Worm (Caenorhabditis elegans): ENCODE measurements around the gene lgc-9.

Gene lgc-9

DNA sequence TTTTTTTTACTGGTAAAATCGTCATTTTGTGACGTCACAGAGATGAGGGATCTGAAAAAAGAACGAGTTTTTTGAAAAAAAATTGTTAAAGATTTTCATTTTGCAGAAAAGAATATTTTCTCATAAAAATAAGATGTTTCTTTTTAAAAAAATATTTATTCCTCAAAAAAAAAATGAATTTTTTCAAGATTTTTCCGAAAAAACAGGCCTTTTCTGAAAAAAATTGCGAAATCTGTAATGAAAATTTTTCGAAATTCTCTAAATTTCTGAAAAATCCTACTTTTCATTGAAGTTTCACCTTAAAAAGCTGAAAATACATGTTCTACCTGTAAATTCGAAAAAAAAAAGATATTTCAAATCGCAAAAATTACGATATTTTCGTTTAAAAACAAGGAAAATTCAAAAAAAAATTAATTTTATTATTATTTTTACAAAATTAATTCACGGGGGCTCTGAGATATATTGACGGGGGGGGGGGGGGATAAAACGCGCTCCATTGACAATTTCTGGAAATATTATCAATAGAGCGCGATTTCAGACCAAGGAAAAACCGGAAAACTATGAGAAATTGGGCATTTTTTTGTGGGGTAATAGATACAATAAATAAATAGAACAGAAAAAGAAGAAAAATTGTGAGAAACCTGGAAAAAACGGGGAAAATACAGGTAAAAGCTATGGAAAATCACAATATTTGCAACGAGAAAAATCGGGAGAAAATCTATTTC, 37.2 kb upstream of the lgc-9 start, which contains the start of gene otub-4:
TSS of gene otub-4 (minus strand) at position 51 of the 725 bp plus-strand sequence.
- TF ChIP-seq egl-27 (tag; optimal IDR thresholded peaks at IDR 0.05) (no peak), ceh-44 (GFP tag; IDR thresholded peaks at IDR 0.05) (no peak), lin-38 (GFP tag; IDR thresholded peaks at IDR 0.05) (peak; percentile 66)

DNA sequence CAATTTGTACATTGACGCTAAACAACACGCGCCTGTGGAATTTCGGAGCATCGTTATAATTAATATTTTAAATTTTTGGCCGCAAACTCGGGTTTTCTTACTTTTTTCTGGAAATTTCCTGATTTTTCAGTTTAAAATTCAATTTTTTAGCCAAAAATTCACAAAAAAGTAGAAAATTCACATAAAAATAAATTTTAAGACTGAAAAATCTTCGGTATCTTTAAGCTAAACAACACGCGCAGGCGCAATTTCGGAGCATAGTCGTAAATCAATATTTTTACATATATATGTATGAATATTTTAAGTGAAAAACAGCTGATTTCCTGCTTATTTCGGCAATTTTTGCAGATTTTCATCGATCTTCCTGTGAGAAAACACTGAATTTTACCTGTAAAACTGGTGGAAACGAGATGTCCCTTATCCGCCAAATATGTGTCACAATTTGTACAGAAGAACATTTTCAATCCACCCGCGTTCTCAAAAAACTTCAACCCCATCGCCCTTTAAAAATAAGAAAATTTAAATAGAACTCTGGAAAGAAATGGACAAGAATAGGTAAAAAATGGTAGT, 33.1 kb upstream of the lgc-9 start, which contains the start of gene B0546.3:
TSS of gene B0546.3 (minus strand) at position 504 of the 570 bp plus-strand sequence.
- TF ChIP-seq hmg-1.1 (GFP tag; IDR thresholded peaks at IDR 0.05) (no peak), spr-1 (tag; optimal IDR thresholded peaks at IDR 0.05) (no peak), T20F7.1 (GFP tag; optimal IDR thresholded peaks at IDR 0.05) (peak; percentile 78), T26A8.4 (GFP tag; IDR thresholded peaks at IDR 0.05) (peak; percentile 60; the same call in 1 of the 2 replicates), daf-16 (GFP tag; optimal IDR thresholded peaks at IDR 0.05) (no peak), daf-16 (tag; optimal IDR thresholded peaks at IDR 0.05) (peak; percentile 6), Y48G9A.11 (GFP tag; IDR thresholded peaks at IDR 0.05) (peak; percentile 22; the same call in 1 of the 2 replicates), dpl-1 (GFP tag; optimal IDR thresholded peaks at IDR 0.05) (no peak), nhr-102 (tag; optimal IDR thresholded peaks at IDR 0.05) (peak; percentile 6), lsy-2 (tag; optimal IDR thresholded peaks at IDR 0.05) (peak in 1 of 2 experiments; percentile 18), zfp-2 (tag; optimal IDR thresholded peaks at IDR 0.05) (no peak), zfp-3 (GFP tag; conservative IDR thresholded peaks at IDR 0.05) (0 out of 2 replicates have a peak, but pooled peaks have one; percentile 31), sdz-12 (GFP tag; optimal IDR thresholded peaks at IDR 0.05) (peak; percentile 43), ama-1 (optimal IDR thresholded peaks at IDR 0.05) (peak; percentile 58), lin-38 (GFP tag; IDR thresholded peaks at IDR 0.05) (peak; percentile 43), dve-1 (tag; optimal IDR thresholded peaks at IDR 0.05; ENCODE audit: insufficient read depth) (peak; percentile 27)

DNA sequence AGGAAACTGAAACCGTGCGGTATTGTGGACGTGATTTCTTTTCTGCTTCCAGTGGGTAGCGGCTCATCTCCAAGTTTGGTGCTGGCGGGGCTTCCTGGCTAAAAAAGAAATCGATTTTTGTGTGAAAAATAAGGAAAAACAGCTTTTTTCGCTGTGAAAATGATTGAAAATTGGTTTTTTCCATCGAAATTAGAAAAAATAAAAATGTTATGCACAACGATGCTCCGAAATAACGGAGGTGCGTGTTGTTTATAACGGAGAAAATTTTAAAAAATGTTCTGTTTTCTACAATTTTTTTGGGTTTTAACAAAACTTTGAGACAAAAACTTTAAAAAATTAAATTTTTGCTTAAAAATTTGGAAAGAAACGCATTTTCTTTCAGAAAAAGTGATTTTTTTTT, 32.3 kb upstream of the lgc-9 start:
- TF ChIP-seq F37D6.2 (tag; optimal IDR thresholded peaks at IDR 0.05): no peak
- no peak for TF ChIP-seq duxl-1 (tag; optimal IDR thresholded peaks at IDR 0.05; ENCODE audit: poor library complexity)
- no peak for TF ChIP-seq mep-1 (tag; optimal IDR thresholded peaks at IDR 0.05)
- peak in 1 of 2 experiments; percentile 5 for TF ChIP-seq lsy-2 (tag; optimal IDR thresholded peaks at IDR 0.05)
- TF ChIP-seq Y48G9A.11 (GFP tag; IDR thresholded peaks at IDR 0.05): peak; percentile 54; the same call in 1 of the 2 replicates
- no peak for TF ChIP-seq nhr-41 (GFP tag; IDR thresholded peaks at IDR 0.05)
- TF ChIP-seq aha-1 (tag): peak; percentile 59
- peak; percentile 63 for TF ChIP-seq T20F7.1 (GFP tag; optimal IDR thresholded peaks at IDR 0.05)

DNA sequence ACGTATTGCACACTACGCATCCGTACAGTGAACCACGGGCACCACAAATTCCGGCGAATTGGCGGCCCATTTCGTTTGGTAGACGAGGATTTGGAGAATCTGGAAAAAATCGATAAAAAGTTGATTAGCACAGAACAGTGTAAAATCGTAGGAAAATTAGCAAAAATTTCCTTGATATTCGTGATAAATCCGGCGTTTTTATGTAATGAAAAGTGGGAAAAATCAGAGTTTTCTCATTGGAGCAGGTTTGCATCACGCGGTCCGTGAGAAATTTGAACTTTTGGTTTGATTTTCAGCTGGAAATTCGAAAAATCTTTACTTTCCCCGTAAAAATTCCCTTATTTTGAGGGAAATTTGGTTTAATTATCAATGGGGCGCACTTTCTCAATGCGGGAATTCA, 31.4 kb upstream of the lgc-9 start, which contains the start of gene B0546.4:
TSS of gene B0546.4 (minus strand) at position 101 of the 400 bp plus-strand sequence.
- TF ChIP-seq lir-3 (tag; optimal IDR thresholded peaks at IDR 0.05) (no peak), nhr-41 (GFP tag; IDR thresholded peaks at IDR 0.05) (no peak), hmg-1.1 (GFP tag; IDR thresholded peaks at IDR 0.05) (no peak)

DNA sequence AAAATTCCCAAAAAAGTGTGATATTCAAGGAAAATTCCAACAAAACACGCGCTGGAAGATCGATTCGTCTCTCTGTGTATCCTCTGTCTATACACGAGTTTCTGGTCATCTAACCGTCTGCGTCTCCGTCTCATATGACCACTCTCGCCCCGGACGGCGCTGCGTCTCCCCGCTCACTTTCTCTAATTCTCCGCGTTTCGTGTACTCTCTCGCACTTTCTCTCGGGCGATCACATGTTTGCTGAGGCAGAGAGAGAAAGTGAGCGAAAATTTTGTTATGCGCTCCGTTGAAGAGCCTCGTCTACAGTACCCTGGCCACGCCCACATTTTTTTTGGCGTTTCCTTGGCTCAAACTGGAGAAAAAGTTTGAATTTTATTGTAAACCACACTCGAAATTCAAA, 30.9 kb upstream of the lgc-9 start:
- TF ChIP-seq mdl-1 (tag; optimal IDR thresholded peaks at IDR 0.05) (peak; percentile 82 to 92), dmd-9 (GFP tag; IDR thresholded peaks at IDR 0.05) (0 out of 2 replicates have a peak, but pooled peaks have one; percentile 50), nhr-10 (tag; optimal IDR thresholded peaks at IDR 0.05) (no peak), mxl-2 (GFP tag; conservative IDR thresholded peaks at IDR 0.05) (no peak), ceh-32 (tag; optimal IDR thresholded peaks at IDR 0.05; ENCODE audit: poor library complexity) (no peak), ztf-7 (tag; optimal IDR thresholded peaks at IDR 0.05) (no peak), daf-12 (tag; optimal IDR thresholded peaks at IDR 0.05) (no peak), hmg-1.1 (GFP tag; IDR thresholded peaks at IDR 0.05) (peak; percentile 95), tra-1 (GFP tag; IDR thresholded peaks at IDR 0.05) (0 out of 2 replicates have a peak, but pooled peaks have one; percentile 46), gei-8 (GFP tag; optimal IDR thresholded peaks at IDR 0.05) (no peak), ztf-11 (tag; optimal IDR thresholded peaks at IDR 0.05) (no peak), F49E8.2 (tag; optimal IDR thresholded peaks at IDR 0.05; ENCODE audit: borderline replicate concordance) (no peak), zip-11 (GFP tag; IDR thresholded peaks at IDR 0.05) (no peak), ceh-20 (GFP tag; IDR thresholded peaks at IDR 0.05) (peak; percentile 91), Y75B8A.6 (GFP tag; IDR thresholded peaks at IDR 0.05) (no peak), daf-16 (GFP tag; optimal IDR thresholded peaks at IDR 0.05) (peak; percentile 16 to 19), daf-16 (tag; optimal IDR thresholded peaks at IDR 0.05) (peak; percentile 76), php-3 (GFP tag; IDR thresholded peaks at IDR 0.05) (no peak), egl-43 (GFP tag; IDR thresholded peaks at IDR 0.05) (peak; percentile 74), ces-1 (GFP tag; optimal IDR thresholded peaks at IDR 0.05) (peak; percentile 1)

All from whole organism, L4 larva.